Worm (Caenorhabditis elegans): Measurements from ENCODE around the gene Y59E9AL.8.

Y59E9AL.8 gene

DNA sequence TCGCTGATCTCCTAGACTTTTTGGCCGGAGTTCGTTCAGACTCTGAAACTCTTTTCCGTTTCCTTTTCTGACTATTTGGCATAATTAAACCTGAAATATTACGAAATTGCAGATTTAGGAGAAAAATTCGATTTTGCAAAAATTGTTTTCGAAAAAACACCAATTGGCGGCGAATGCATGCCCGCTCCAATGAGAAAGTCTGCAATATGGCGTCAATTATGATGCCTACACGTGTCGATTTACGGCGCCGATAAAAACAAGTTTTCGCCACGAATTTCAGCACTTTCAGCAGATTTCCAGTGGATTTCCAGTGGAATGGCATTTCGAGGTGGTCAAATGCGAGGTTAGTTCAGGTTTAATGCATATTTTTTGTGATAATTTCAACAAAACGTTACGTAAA, 14.7 kb downstream of the Y59E9AL.8 start, which contains the start of the genes Y59E9AL.36 and nbet-1 (continued):
- TF ChIP-seq T26A5.8 (tag; optimal IDR thresholded peaks at IDR 0.05) (no peak), snpc-4 (GFP tag; optimal IDR thresholded peaks at IDR 0.05) (peak; percentile 75), snpc-4 (tag; optimal IDR thresholded peaks at IDR 0.05) (peak in 3 of 4 experiments; percentile 90 to 92 (median 92)), tbp1 (GFP tag; optimal IDR thresholded peaks at IDR 0.05) (peak; percentile 67), ztf-26 (tag; optimal IDR thresholded peaks at IDR 0.05) (no peak), rcor-1 (GFP tag; IDR thresholded peaks at IDR 0.05) (peak; percentile 62), ekl-4 (GFP tag; IDR thresholded peaks at IDR 0.05) (peak; percentile 59), ceh-79 (tag; optimal IDR thresholded peaks at IDR 0.05) (no peak), C06A6.2 (GFP tag; conservative IDR thresholded peaks at IDR 0.05) (no peak), him-1 (tag; optimal IDR thresholded peaks at IDR 0.05) (no peak), rpc-1 (optimal IDR thresholded peaks at IDR 0.05) (no peak), rpc-1 (tag; optimal IDR thresholded peaks at IDR 0.05) (no peak), dox-1 (GFP tag; IDR thresholded peaks at IDR 0.05) (peak; percentile 86; the same call in 1 of the 2 replicates), let-607 (tag; optimal IDR thresholded peaks at IDR 0.05) (peak; percentile 95 to 97), madf-6 (GFP tag; IDR thresholded peaks at IDR 0.05) (peak; percentile 57), pbrm-1 (GFP tag; IDR thresholded peaks at IDR 0.05) (peak; percentile 52; the same call in 1 of the 2 replicates), efl-1 (GFP tag; optimal IDR thresholded peaks at IDR 0.05) (peak; percentile 67), ama-1 (optimal IDR thresholded peaks at IDR 0.05) (no peak), ama-1 (GFP tag; optimal IDR thresholded peaks at IDR 0.05) (peak in 1 of 2 experiments; percentile 3), nfya-2 (GFP tag; IDR thresholded peaks at IDR 0.05) (no peak), ztf-18 (tag; optimal IDR thresholded peaks at IDR 0.05) (peak; percentile 64), F57C9.4 (tag; optimal IDR thresholded peaks at IDR 0.05) (no peak), cebp-1 (GFP tag; IDR thresholded peaks at IDR 0.05) (no peak), cebp-1 (tag; optimal IDR thresholded peaks at IDR 0.05) (no peak), Y56A3A.18 (GFP tag; IDR thresholded peaks at IDR 0.05) (no peak), lin-35 (GFP tag; optimal IDR thresholded peaks at IDR 0.05) (peak in 1 of 3 experiments; percentile 70)

DNA sequence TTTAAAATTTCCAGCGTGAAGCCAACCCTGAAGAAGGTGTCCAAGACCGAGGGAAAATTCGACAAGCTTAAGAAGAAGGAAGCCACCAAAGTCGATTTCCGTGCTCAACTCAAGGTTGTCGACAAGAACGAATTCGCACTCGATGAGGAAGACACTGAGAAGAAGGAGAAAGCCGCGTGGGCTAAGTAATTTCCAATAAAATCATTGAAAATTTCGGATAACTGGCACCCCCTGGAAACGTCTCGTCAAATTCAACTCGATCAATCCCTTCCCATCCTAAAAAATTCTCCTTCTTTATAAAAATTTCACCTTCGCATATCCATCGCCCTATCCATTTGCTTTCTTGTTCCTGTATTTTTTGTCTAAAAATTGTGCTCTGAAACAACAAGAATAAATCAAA, 17.4 kb downstream of the Y59E9AL.8 start:
- 0 out of 2 replicates have a peak, but pooled peaks have one; percentile 19 for TF ChIP-seq ekl-4 (GFP tag; IDR thresholded peaks at IDR 0.05)
- TF ChIP-seq somi-1 (GFP tag; optimal IDR thresholded peaks at IDR 0.05): no peak
- no peak for TF ChIP-seq ama-1 (optimal IDR thresholded peaks at IDR 0.05)
- TF ChIP-seq ama-1 (GFP tag; optimal IDR thresholded peaks at IDR 0.05): peak in 1 of 2 experiments; percentile 22
- 0 out of 2 replicates have a peak, but pooled peaks have one; percentile 41 for TF ChIP-seq attf-6 (GFP tag; IDR thresholded peaks at IDR 0.05)
- no peak for TF ChIP-seq mxl-1 (tag; optimal IDR thresholded peaks at IDR 0.05)
- peak; percentile 3 for TF ChIP-seq hrde-1 (tag; optimal IDR thresholded peaks at IDR 0.05; ENCODE audit: borderline replicate concordance)
- TF ChIP-seq snpc-4 (GFP tag; optimal IDR thresholded peaks at IDR 0.05): no peak
- peak in 1 of 4 experiments; percentile 74 for TF ChIP-seq snpc-4 (tag; optimal IDR thresholded peaks at IDR 0.05)
- TF ChIP-seq Y79H2A.3 (GFP tag; conservative IDR thresholded peaks at IDR 0.05): peak; percentile 75

DNA sequence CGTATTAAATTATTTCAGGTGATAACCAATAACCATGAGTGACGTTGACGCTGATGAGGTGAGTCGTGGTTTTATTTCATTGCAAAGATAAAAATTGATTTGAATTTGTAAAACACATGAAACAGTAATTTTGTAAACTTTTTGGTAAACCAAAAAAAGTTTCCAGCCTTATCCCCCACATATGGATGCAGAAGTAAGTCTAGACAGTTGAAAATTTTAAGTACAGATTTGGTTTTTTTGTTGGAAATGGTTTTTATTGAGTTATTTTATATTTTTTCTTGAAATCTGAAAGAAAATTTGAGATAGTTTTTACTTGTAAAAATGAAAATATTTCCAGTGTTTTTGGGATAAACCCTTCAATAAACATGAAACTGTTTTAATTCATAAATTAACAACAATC, 19.6 kb downstream of the Y59E9AL.8 start, which contains the start of gene tni-4:
Gene tni-4 (plus strand): TSS at position 19 of the 400 bp plus-strand sequence.
- TF ChIP-seq B0019.2 (GFP tag; conservative IDR thresholded peaks at IDR 0.05): no peak
- TF ChIP-seq ceh-58 (GFP tag; IDR thresholded peaks at IDR 0.05): no peak
- TF ChIP-seq ztf-25 (GFP tag; IDR thresholded peaks at IDR 0.05): no peak
- TF ChIP-seq C06A6.2 (GFP tag; conservative IDR thresholded peaks at IDR 0.05): no peak
- TF ChIP-seq K12H6.12 (tag; optimal IDR thresholded peaks at IDR 0.05): no peak
- TF ChIP-seq lsl-1 (GFP tag; optimal IDR thresholded peaks at IDR 0.05): no peak
- TF ChIP-seq zim-3 (tag; optimal IDR thresholded peaks at IDR 0.05): no peak
- no peak for TF ChIP-seq lir-1 (GFP tag; conservative IDR thresholded peaks at IDR 0.05)
- no peak for TF ChIP-seq mcd-1 (GFP tag; IDR thresholded peaks at IDR 0.05)
- TF ChIP-seq nfyb-1 (GFP tag; IDR thresholded peaks at IDR 0.05): no peak
- TF ChIP-seq T26A5.8 (tag; optimal IDR thresholded peaks at IDR 0.05): no peak
- TF ChIP-seq ccch-3 (GFP tag; optimal IDR thresholded peaks at IDR 0.05): no peak
- no peak for TF ChIP-seq nfya-2 (GFP tag; IDR thresholded peaks at IDR 0.05)
- no peak for TF ChIP-seq ceh-91 (GFP tag; IDR thresholded peaks at IDR 0.05)
- no peak for TF ChIP-seq lin-40 (tag; optimal IDR thresholded peaks at IDR 0.05)
- TF ChIP-seq hmg-1.2 (GFP tag; IDR thresholded peaks at IDR 0.05): no peak

Data from whole organism, young adult.